Worm (Caenorhabditis elegans) whole organism, mixed stage, embryonic: ENCODE results near the gene Y8A9A.2.
"Not testable (repeated sequence)": the region's sequence is repeated elsewhere in the genome, so short reads cannot be mapped to it uniquely, and the experiment has no call there.

ENCODE experiments used
- M03D4.4 ChIP-seq: sonication (generic microtip); optimal IDR thresholded peaks from 2 replicates; lab custom pipeline; 2017; ENCODE audit warnings: mild to moderate bottlenecking, missing genetic modification characterization, missing compliant biosample characterization
- bed-3 ChIP-seq: fragments of 200-800 bp; sonication (Bioruptor generic); optimal IDR thresholded peaks from 3 replicates; lab custom pipeline; 2018; ENCODE audit warnings: mild to moderate bottlenecking, missing genetic modification characterization, moderate library complexity, missing compliant biosample characterization
- blmp-1 ChIP-seq: fragments of 150-350 bp; optimal IDR thresholded peaks from 2 replicates; lab custom pipeline; 2014; ENCODE audit warnings: missing biosample characterization, missing genetic modification characterization
- ceh-39 ChIP-seq: fragments of 150-350 bp; optimal IDR thresholded peaks from 2 replicates; lab custom pipeline; 2014; ENCODE audit warnings: missing biosample characterization, missing genetic modification characterization
- ceh-43 ChIP-seq: fragments of 200-800 bp; sonication (Bioruptor generic); optimal IDR thresholded peaks from 2 replicates; lab custom pipeline; 2018; ENCODE audit warnings: mild to moderate bottlenecking, missing genetic modification characterization, moderate library complexity, missing compliant biosample characterization
- ceh-83 ChIP-seq: fragments of 200-800 bp; sonication (Bioruptor generic); optimal IDR thresholded peaks from 2 replicates; lab custom pipeline; 2018; ENCODE audit warnings: mild to moderate bottlenecking, missing genetic modification characterization, missing compliant biosample characterization
- ces-1 ChIP-seq: fragments of 150-350 bp; optimal IDR thresholded peaks from 2 replicates; lab custom pipeline; 2014; ENCODE audit warnings: missing biosample characterization, missing genetic modification reagents, missing genetic modification characterization
- cnd-1 ChIP-seq: fragments of 200-800 bp; sonication (Bioruptor generic); optimal IDR thresholded peaks from 2 replicates; lab custom pipeline; 2018; ENCODE audit warnings: mild to moderate bottlenecking, missing genetic modification characterization, missing compliant biosample characterization
- drap-1 ChIP-seq: fragments of 200-800 bp; sonication (Bioruptor generic); optimal IDR thresholded peaks from 3 replicates; lab custom pipeline; 2018; ENCODE audit warnings: mild to moderate bottlenecking, missing genetic modification characterization, missing compliant biosample characterization
- elt-1 ChIP-seq: sonication (generic microtip); optimal IDR thresholded peaks from 2 replicates; lab custom pipeline; 2017; ENCODE audit warnings: missing genetic modification characterization, mild to moderate bottlenecking, missing compliant biosample characterization, antibody characterized with exemption, moderate library complexity, borderline replicate concordance; ENCODE audit not compliant: insufficient read depth
- flh-1 ChIP-seq: fragments of 200-800 bp; sonication (Bioruptor generic); optimal IDR thresholded peaks from 2 replicates; lab custom pipeline; 2018; ENCODE audit warnings: mild to moderate bottlenecking, missing genetic modification characterization, moderate library complexity, missing compliant biosample characterization
- ham-2 ChIP-seq: fragments of 200-800 bp; sonication (Bioruptor generic); optimal IDR thresholded peaks from 2 replicates; lab custom pipeline; 2018; ENCODE audit warnings: mild to moderate bottlenecking, missing genetic modification characterization, missing compliant biosample characterization
- lin-13 ChIP-seq: fragments of 150-350 bp; optimal IDR thresholded peaks from 2 replicates; lab custom pipeline; 2014; ENCODE audit warnings: missing biosample characterization, missing genetic modification characterization
- lin-32 ChIP-seq: fragments of 200-800 bp; sonication (Bioruptor generic); optimal IDR thresholded peaks from 2 replicates; lab custom pipeline; 2018; ENCODE audit warnings: mild to moderate bottlenecking, missing genetic modification characterization, missing compliant biosample characterization
- lsy-2 ChIP-seq: fragments of 150-350 bp; optimal IDR thresholded peaks from 2 replicates; lab custom pipeline; 2014; ENCODE audit warnings: missing biosample characterization, missing genetic modification characterization
- mab-5 ChIP-seq: fragments of 150-350 bp; optimal IDR thresholded peaks from 2 replicates; lab custom pipeline; 2014; ENCODE audit warnings: missing biosample characterization, missing genetic modification characterization
- mep-1 ChIP-seq: fragments of 150-350 bp; optimal IDR thresholded peaks from 2 replicates; lab custom pipeline; 2017; ENCODE audit warnings: missing biosample characterization, missing genetic modification reagents, missing genetic modification characterization, inconsistent platforms
- nhr-12 ChIP-seq: fragments of 150-350 bp; optimal IDR thresholded peaks from 2 replicates; lab custom pipeline; 2014; ENCODE audit warnings: missing biosample characterization, missing genetic modification characterization
- nhr-2 ChIP-seq: fragments of 150-350 bp; optimal IDR thresholded peaks from 2 replicates; lab custom pipeline; 2014; ENCODE audit warnings: missing biosample characterization, missing genetic modification characterization
- nhr-237 ChIP-seq: fragments of 150-350 bp; optimal IDR thresholded peaks from 2 replicates; lab custom pipeline; 2014; ENCODE audit warnings: missing biosample characterization, missing genetic modification characterization
- nhr-28 ChIP-seq: fragments of 150-350 bp; optimal IDR thresholded peaks from 2 replicates; lab custom pipeline; 2014; ENCODE audit warnings: missing biosample characterization, missing genetic modification characterization
- nhr-76 ChIP-seq: sonication (generic microtip); optimal IDR thresholded peaks from 2 replicates; lab custom pipeline; 2017; ENCODE audit warnings: missing biosample characterization, missing genetic modification characterization
- pha-4 ChIP-seq: fragments of 150-350 bp; optimal IDR thresholded peaks from 2 replicates; lab custom pipeline; 2018; ENCODE audit warnings: missing biosample characterization, missing genetic modification reagents, missing genetic modification characterization
- sem-2 ChIP-seq: fragments of 200-800 bp; sonication (Bioruptor generic); optimal IDR thresholded peaks from 2 replicates; lab custom pipeline; 2018; ENCODE audit warnings: mild to moderate bottlenecking, missing genetic modification characterization, missing compliant biosample characterization
- snpc-4 ChIP-seq: fragments of 150-350 bp; optimal IDR thresholded peaks from 2 replicates; lab custom pipeline; 2014; ENCODE audit warnings: missing biosample characterization, missing genetic modification characterization
- sptf-1 ChIP-seq: sonication (generic microtip); optimal IDR thresholded peaks from 2 replicates; lab custom pipeline; 2017; ENCODE audit warnings: mild to moderate bottlenecking, missing genetic modification characterization, moderate library complexity, missing compliant biosample characterization
- tbx-8 ChIP-seq: fragments of 200-800 bp; sonication (Bioruptor generic); optimal IDR thresholded peaks from 2 replicates; lab custom pipeline; 2018; ENCODE audit warnings: mild to moderate bottlenecking, missing genetic modification characterization, moderate library complexity, missing compliant biosample characterization
- unc-120 ChIP-seq: sonication (generic microtip); optimal IDR thresholded peaks from 2 replicates; lab custom pipeline; 2017; ENCODE audit warnings: missing genetic modification characterization, missing compliant biosample characterization; ENCODE audit not compliant: poor library complexity, severe bottlenecking
- unc-39 ChIP-seq: fragments of 150-350 bp; optimal IDR thresholded peaks from 2 replicates; lab custom pipeline; 2014; ENCODE audit warnings: missing biosample characterization, missing genetic modification characterization
- unc-62 ChIP-seq: fragments of 150-350 bp; optimal IDR thresholded peaks from 2 replicates; lab custom pipeline; 2014; ENCODE audit warnings: missing biosample characterization, missing genetic modification reagents, missing genetic modification characterization
- ztf-11 ChIP-seq: fragments of 150-350 bp; optimal IDR thresholded peaks from 2 replicates; lab custom pipeline; 2014; ENCODE audit warnings: missing biosample characterization, missing genetic modification characterization

Gene Y8A9A.2

ce11 chrII:3753598-3753997, 41.8 kb upstream of the Y8A9A.2 start, which contains the start of gene rcd-1:
Gene rcd-1 (plus strand): TSS chrII:3753898.
- TF ChIP-seq mab-5, result no peak
- TF ChIP-seq lsy-2 (tag; lab: Kevin White, UChicago), result no peak
- TF ChIP-seq drap-1 (GFP tag; lab: Kevin White, UChicago), result no peak
- TF ChIP-seq mep-1, result no peak
- TF ChIP-seq bed-3, result no peak
- no peak for TF ChIP-seq nhr-76 (tag; lab: Kevin White, UChicago)

DNA sequence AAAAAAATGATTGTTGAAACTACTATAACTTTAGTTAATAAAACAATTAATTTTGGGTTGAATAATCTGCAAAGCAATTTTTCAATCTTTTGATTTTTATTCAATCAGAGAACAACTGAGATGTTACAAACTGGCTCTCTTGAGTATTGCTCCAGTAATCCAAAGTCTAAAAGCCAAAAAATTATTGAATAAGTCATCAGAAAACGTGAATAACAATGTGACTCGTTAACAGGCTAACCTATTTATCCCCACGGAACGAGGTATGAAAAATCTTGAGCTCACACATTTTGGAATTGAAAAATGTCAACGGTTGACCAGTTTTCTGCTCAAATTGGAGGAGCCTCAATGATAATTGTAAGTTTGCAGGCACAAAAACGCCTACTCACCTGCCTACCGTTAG, 37.9 kb upstream of the Y8A9A.2 start, which contains the start of gene srx-111:
Gene srx-111 (plus strand): TSS at position 301 of the 400 bp plus-strand sequence.
- TF ChIP-seq pha-4 (tag; lab: Kevin White, UChicago), result no peak
- TF ChIP-seq ceh-43 (GFP tag; lab: Kevin White, UChicago), result no peak
- TF ChIP-seq mab-5, result no peak
- TF ChIP-seq ceh-39, result no peak
- TF ChIP-seq nhr-76 (tag; lab: Kevin White, UChicago), result no peak
- TF ChIP-seq ztf-11 (tag; lab: Kevin White, UChicago), result no peak
- no peak for TF ChIP-seq cnd-1 (tag; lab: Kevin White, UChicago)
- TF ChIP-seq nhr-12 (tag; lab: Kevin White, UChicago), result no peak

DNA sequence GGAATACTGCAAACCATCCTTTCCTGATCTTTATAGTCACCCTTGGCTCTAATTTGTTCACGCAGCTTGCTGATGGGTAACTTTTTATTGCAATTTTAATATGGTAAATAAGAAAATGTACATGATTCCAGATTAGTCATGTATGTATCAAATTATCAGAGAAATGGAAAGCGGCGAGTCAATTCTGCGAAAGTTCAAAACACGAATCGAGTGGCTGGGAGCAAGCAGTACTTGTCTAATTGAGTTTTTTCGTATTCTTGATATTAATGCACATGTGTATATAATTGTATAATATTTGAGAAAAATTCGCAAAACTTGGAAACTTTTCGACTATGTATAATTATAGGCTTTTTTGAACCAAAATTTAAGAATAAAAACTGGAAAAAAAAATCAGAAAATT, 36.4 kb upstream of the Y8A9A.2 start, which contains the start of gene T24E12.12:
Gene T24E12.12 (plus strand): TSS at position 281 of the 400 bp plus-strand sequence.
- TF ChIP-seq lin-32 (GFP tag; lab: Kevin White, UChicago) (no peak), nhr-12 (tag; lab: Kevin White, UChicago) (no peak), drap-1 (GFP tag; lab: Kevin White, UChicago) (no peak), flh-1 (no peak), nhr-28 (tag; lab: Kevin White, UChicago) (no peak), lin-13 (no peak), M03D4.4 (tag; lab: Kevin White, UChicago) (no peak), nhr-76 (tag; lab: Kevin White, UChicago) (no peak), blmp-1 (no peak), ham-2 (GFP tag; lab: Kevin White, UChicago) (no peak), ceh-83 (GFP tag; lab: Kevin White, UChicago) (no peak), nhr-237 (tag; lab: Kevin White, UChicago) (no peak), unc-120 (tag; lab: Kevin White, UChicago) (no peak), sptf-1 (no peak)
- TF ChIP-seq, all 35 proteins: peak for 0

DNA sequence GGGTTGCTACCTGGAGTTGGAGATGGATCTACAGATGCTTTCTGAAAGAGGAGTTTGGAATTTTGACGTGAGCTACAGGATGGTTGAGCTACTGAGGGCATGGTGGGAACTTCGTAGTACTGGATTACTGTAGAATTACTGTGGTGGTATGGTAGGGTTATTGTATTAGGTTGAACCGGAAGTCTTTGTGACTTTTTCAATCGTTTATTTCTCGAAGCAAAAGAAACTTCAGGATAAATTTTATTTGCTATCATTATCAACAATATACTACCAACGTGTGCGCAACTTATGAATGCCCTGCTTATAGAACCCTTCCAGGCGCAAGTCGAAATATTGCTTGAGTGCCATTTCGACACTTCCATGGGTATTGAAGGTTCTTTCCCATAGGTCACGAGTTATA, 33.8 kb upstream of the Y8A9A.2 start, which contains the start of gene T24E12.6:
Gene T24E12.6 (minus strand): TSS at position 101 of the 400 bp plus-strand sequence.
- TF ChIP-seq elt-1; cnd-1 (tag; lab: Kevin White, UChicago); flh-1: not testable (repeated sequence)

DNA sequence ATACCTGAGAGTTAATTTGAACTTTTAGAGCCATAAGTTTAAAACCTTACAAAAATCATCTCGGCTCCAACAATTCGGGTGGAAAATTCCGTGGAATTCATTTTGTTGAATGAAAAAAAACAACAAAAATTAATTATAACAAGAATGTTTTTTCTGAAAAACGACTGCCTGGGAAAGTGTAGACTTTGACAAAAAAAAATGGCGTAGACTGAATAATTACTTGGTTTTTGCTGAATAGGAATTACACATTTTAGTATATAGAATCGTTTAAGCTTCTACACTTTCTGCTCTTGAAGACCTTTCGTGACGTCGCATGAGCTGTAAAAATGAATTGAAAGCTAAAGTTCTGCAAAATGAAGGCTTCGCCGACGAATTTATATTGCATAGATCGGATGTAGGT, 30.9 kb upstream of the Y8A9A.2 start, which contains the start of gene srx-112:
Gene srx-112 (minus strand): TSS at position 101 of the 400 bp plus-strand sequence.
- TF ChIP-seq M03D4.4 (tag; lab: Kevin White, UChicago), result no peak
- no peak for TF ChIP-seq nhr-2
- no peak for TF ChIP-seq unc-62 (GFP tag; lab: Kevin White, UChicago)
- no peak for TF ChIP-seq tbx-8 (GFP tag; lab: Kevin White, UChicago)
- TF ChIP-seq ceh-43 (GFP tag; lab: Kevin White, UChicago), result no peak
- no peak for TF ChIP-seq snpc-4 (tag; lab: Kevin White, UChicago)
- no peak for TF ChIP-seq sem-2
- no peak for TF ChIP-seq elt-1
- no peak for TF ChIP-seq nhr-28 (tag; lab: Kevin White, UChicago)
- no peak for TF ChIP-seq lin-32 (GFP tag; lab: Kevin White, UChicago)
- no peak for TF ChIP-seq nhr-76 (tag; lab: Kevin White, UChicago)
- TF ChIP-seq ces-1, result no peak
- no peak for TF ChIP-seq unc-39
- TF ChIP-seq ceh-83 (GFP tag; lab: Kevin White, UChicago), result no peak

DNA sequence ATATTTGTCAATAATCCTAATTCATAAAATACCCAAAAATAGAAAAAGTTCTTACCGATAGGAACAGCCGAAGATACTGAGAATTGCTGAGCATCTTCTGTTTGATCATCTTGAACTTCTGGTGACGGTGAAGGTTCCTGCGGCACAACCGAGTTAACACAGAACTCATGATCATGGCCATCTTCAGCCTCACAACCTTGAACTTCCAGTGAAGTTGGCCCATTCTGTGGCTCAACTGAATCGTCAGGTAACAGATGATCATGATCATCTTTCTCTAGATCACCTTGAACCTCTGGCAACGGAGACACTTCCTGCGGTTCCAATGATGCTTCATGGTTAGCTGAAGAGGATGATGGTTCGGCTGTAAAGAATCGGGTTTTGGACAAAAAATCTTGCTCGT, 23.8 kb upstream of the Y8A9A.2 start:
- TF ChIP-seq lin-32 (GFP tag; lab: Kevin White, UChicago), result no peak
- TF ChIP-seq drap-1 (GFP tag; lab: Kevin White, UChicago), result no peak
- TF ChIP-seq lsy-2 (tag; lab: Kevin White, UChicago), result no peak
